Worm (Caenorhabditis elegans) whole organism, L1 larva: ENCODE data around the gene T25E12.14.

Experiments
- alr-1 ChIP-seq: fragments of 200-800 bp; sonication (Bioruptor generic); optimal IDR thresholded peaks from 2 replicates; lab custom pipeline; 2018; ENCODE audit warnings: borderline replicate concordance, mild to moderate bottlenecking, missing genetic modification characterization, missing compliant biosample characterization
- elt-2 ChIP-seq: sonication (generic microtip); optimal IDR thresholded peaks from 2 replicates; lab custom pipeline; 2016; ENCODE audit warnings: missing genetic modification characterization, mild to moderate bottlenecking, inconsistent platforms, missing compliant biosample characterization, missing genetic modification reagents
- ets-5 ChIP-seq: fragments of 200-800 bp; sonication (Bioruptor generic); IDR thresholded peaks from 2 replicates; pipeline ENCODE4 v1.3.6; 2022; ENCODE audit warnings: missing genetic modification characterization, missing compliant biosample characterization
- fos-1 ChIP-seq: fragments of 150-350 bp; optimal IDR thresholded peaks from 2 replicates; lab custom pipeline; 2014; ENCODE audit warnings: missing biosample characterization, missing genetic modification characterization
- hlh-17 ChIP-seq: fragments of 200-800 bp; sonication (Bioruptor generic); optimal IDR thresholded peaks from 2 replicates; lab custom pipeline; 2018; ENCODE audit warnings: missing genetic modification characterization, mild to moderate bottlenecking, missing compliant biosample characterization, moderate library complexity, borderline replicate concordance
- nhr-76 ChIP-seq: sonication (generic microtip); optimal IDR thresholded peaks from 2 replicates; lab custom pipeline; 2017; ENCODE audit warnings: missing biosample characterization, missing genetic modification characterization

DNA sequence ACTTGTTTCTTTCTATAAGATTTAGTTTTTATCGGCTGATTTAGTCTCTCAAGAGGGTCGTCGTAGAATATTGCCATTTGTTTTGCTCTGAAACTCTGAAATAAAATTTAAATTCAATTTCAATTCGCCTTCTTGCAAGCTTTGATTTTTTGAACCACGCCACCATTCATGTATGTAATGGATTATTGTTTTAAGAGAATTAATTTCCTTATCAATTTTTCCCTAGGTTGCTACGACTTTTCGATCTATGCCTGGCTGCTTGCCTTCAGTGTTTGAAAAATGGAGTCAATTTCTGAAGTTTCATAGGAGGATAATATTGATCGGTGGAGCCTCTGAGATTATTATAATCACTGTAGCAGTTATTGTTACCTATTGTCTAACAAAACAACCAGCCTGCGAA lies 8.5 kb downstream of the T25E12.14 start, which contains the start of the genes clec-38 and clec-34:
- TF ChIP-seq nhr-76 (tag; lab: Kevin White, UChicago), result no peak
- TF ChIP-seq hlh-17, result no peak
- no peak for TF ChIP-seq alr-1 (tag; lab: Kevin White, UChicago)
- TF ChIP-seq ets-5, result no peak
- TF ChIP-seq fos-1 (tag; lab: Kevin White, UChicago), result no peak
- no peak for TF ChIP-seq elt-2 (tag; lab: Kevin White, UChicago)
